Fruit fly (Drosophila melanogaster): ENCODE measurements around the gene CG13670.

The CG13670 gene

DNA sequence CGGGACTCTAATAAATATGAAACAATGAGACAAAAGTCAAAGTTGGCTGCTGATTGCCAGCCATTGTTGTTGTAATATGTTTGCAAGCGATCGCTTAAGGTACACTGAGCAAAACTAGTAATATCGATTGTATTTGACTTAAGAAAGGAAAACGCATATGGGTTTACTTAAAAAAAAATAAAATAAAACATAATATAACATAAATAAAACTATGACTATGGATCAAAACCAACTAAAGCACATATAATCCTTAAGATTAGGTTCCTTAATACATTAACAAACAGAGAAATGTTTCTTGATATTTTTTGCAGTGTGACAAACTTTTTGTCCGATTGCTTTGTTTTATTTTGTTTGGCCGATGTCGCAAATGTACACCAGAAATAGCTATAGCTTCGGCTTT is 13.0 kb downstream of the CG13670 start:
- TF ChIP-seq psq (optimal IDR thresholded peaks at IDR 0.05) (no peak), usp (GFP tag; optimal IDR thresholded peaks at IDR 0.05) (no peak), CG8478 (optimal IDR thresholded peaks at IDR 0.05) (no peak), Dll (optimal IDR thresholded peaks at IDR 0.05) (no peak), EcR (GFP tag; optimal IDR thresholded peaks at IDR 0.05) (no peak), pan (optimal IDR thresholded peaks at IDR 0.05) (no peak)

DNA sequence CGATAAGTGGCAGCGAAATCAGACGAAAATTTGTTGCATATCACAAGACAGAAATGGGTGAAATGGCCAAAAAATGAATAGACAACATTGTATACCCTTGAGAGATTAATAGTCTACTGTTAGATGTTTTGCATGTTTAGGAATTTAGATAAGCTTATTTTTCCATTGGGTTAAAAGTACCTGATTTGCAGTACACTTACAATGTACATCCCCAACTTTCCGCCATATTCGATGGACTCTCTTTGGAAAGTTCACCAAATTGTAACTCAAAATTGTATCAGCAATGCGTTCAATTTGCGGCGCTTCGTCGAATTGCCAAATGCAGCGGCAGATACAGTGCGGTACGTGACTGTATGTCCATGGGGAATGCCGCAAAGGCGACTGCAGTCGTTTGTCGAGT is 13.8 kb downstream of the CG13670 start:
- TF ChIP-seq psq (optimal IDR thresholded peaks at IDR 0.05) (no peak), CG8478 (optimal IDR thresholded peaks at IDR 0.05) (no peak), usp (GFP tag; optimal IDR thresholded peaks at IDR 0.05) (no peak)

DNA sequence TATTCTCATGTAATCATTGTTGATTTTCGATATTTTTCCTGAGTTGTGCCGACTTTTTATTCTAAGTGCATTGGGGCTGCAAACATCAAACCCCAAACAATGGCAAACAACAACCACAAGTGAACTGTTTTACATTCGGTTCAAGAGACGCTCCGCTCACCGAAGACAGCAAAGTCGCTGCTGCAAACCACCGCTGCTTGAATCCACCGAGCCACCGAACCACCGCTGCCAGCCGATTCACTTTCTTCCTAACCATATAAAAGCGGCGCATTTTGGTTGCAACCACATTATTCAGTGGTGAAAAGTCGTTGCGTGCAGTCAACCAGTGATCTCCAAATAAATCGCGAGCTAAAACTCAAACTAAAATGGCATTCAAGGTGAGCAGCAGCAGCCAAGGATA is 15.8 kb downstream of the CG13670 start, which contains the start of gene Cpr66Cb:
TSS of gene Cpr66Cb (plus strand) at position 301 of the 400 bp plus-strand sequence.
- no peak for TF ChIP-seq psq (optimal IDR thresholded peaks at IDR 0.05)
- TF ChIP-seq Dll (optimal IDR thresholded peaks at IDR 0.05), result no peak
- no peak for TF ChIP-seq usp (GFP tag; optimal IDR thresholded peaks at IDR 0.05)
- TF ChIP-seq pan (optimal IDR thresholded peaks at IDR 0.05), result no peak
- no peak for TF ChIP-seq CG8478 (optimal IDR thresholded peaks at IDR 0.05)
- TF ChIP-seq EcR (GFP tag; optimal IDR thresholded peaks at IDR 0.05), result no peak

DNA sequence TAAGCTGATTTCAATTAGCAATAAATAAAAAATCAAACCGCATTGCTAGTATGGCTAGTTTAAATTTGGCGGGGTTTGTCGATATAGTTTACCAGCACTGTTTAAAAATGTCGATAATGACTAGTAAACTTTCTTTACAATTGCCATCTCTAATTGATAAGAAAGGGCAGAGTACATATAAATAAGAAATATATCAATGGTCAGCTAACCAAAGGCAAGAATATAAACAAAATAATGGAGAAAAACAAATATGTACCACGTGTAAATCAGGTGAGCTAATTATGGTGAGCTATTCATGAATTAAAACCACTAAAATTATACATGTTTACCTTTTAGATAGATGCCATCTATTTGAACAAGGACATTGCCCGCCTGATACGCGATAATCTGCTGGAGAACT is 18.4 kb downstream of the CG13670 start, which contains the start of gene Pex2:
TSS of gene Pex2 (plus strand) at position 131 of the 400 bp plus-strand sequence.
- TF ChIP-seq usp (GFP tag; optimal IDR thresholded peaks at IDR 0.05), result no peak
- no peak for TF ChIP-seq Dll (optimal IDR thresholded peaks at IDR 0.05)
- TF ChIP-seq psq (optimal IDR thresholded peaks at IDR 0.05), result no peak
- no peak for TF ChIP-seq pan (optimal IDR thresholded peaks at IDR 0.05)
- TF ChIP-seq EcR (GFP tag; optimal IDR thresholded peaks at IDR 0.05), result no peak
- no peak for TF ChIP-seq CG8478 (optimal IDR thresholded peaks at IDR 0.05)

DNA sequence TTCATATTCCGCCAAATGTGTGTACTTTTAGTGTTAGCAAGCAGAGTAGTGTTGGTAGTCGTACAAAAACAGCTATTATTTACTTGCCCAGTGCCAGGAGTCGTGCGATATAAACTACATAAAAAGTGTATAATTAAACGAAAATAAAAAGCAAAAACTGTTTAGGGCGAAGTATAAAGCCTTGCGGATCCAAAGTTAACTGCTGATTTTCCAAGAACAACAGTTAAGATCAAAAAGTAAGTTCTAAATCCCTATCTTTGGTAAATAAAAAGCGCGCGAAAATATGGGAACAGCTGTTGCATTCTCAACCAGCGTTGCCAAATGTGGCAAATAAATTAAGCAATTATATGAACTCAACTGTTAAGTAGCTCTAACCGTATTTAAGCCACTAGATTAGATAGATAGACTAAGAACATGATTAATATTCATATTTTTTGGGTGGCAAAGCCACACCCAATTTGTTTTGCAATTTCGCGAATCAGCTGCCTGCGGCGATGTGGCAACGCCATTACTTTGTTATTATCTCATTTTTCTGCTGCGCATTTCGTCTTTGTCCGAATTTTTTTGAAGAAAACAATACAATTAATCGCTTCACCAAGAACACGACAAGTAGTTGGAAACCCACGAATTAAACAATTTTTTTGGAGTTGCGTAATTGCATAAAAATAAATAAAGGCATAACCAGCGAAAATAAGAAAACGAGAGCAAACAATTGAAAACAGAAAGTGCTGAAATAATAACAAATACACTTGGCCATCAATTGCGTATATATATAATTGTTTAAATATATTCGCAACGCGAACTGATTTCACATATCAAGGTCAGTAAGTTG is 19.9 kb downstream of the CG13670 start, which contains the start of the genes Prim1 and CG7083:
TSS of gene Prim1 (plus strand) at position 51 of the 832 bp plus-strand sequence.
TSS of gene CG7083 (plus strand) at position 522 of the 832 bp plus-strand sequence.
- TF ChIP-seq pan (optimal IDR thresholded peaks at IDR 0.05) (no peak), EcR (GFP tag; optimal IDR thresholded peaks at IDR 0.05) (no peak), psq (optimal IDR thresholded peaks at IDR 0.05) (no peak), CG8478 (optimal IDR thresholded peaks at IDR 0.05) (no peak), Dll (optimal IDR thresholded peaks at IDR 0.05) (no peak), usp (GFP tag; optimal IDR thresholded peaks at IDR 0.05) (no peak)

DNA sequence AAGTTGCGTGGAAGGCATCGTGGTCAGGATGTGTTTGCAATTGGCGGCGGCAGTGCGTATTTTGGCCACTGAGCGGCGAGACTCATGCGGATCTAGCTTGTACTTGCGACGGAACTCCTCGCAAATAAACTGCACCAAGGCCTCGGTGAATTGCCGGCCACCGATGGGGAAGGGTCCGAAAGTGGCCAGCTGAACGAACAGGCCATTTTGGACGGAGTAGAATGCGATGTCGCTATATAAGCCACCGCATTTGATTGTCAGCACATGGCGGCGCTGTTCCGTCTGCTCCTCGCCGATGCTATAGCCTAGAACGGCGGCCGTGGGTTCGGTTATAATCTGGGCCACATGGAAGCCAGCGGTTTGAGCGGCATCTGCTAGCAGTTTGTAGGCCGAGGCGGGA is 24.6 kb downstream of the CG13670 start:
- TF ChIP-seq EcR (GFP tag; optimal IDR thresholded peaks at IDR 0.05) (no peak), CG8478 (optimal IDR thresholded peaks at IDR 0.05) (no peak), pan (optimal IDR thresholded peaks at IDR 0.05) (no peak), usp (GFP tag; optimal IDR thresholded peaks at IDR 0.05) (no peak), Dll (optimal IDR thresholded peaks at IDR 0.05) (no peak), psq (optimal IDR thresholded peaks at IDR 0.05) (no peak)

DNA sequence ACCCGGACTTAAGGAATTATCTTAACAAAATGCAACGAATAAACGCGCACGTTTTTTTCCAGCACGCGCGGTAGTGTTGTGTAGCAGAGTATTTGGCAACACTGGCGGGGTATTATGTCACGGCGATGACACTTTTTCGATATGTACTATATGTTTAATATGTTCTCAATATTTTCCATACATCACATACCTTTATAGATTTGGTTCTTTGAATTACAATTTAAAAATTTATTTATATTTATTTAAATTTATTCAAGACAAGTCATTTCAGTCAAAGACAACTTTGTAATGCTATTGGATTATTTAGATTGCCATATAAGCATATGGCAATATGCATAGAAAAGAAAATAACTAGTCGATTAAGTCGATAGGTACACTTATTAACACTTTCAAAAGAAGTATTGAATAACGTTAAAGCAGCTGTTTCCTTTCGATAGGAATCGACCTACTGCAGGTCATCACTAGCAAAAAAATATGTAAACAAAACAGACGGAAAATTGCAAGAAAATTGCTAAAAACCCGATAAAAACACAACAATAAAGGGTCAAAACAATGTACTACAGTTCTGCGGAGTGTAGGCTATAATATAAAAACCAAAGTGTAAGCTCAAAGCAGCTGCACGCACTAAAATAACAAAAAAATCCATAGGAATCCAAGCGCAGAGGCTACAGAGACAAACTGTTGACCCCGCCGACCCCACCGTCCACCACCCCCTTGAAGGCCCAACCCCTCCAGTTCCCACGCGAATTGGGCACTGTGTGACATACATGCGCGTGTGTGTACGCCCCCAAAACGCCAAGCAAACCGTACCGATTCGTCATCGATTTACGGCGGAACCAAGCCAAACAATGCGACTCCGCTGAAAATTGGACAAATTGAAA is 25.8 kb downstream of the CG13670 start, which contains the start of the genes CG7182 and GAPcenA:
TSS of gene CG7182 (minus strand) at position 283 of the 881 bp plus-strand sequence.
TSS of gene GAPcenA (plus strand) at position 462 of the 881 bp plus-strand sequence.
- no peak for TF ChIP-seq Dll (optimal IDR thresholded peaks at IDR 0.05)
- no peak for TF ChIP-seq pan (optimal IDR thresholded peaks at IDR 0.05)
- TF ChIP-seq psq (optimal IDR thresholded peaks at IDR 0.05), result no peak
- no peak for TF ChIP-seq CG8478 (optimal IDR thresholded peaks at IDR 0.05)
- no peak for TF ChIP-seq usp (GFP tag; optimal IDR thresholded peaks at IDR 0.05)
- TF ChIP-seq EcR (GFP tag; optimal IDR thresholded peaks at IDR 0.05), result no peak

DNA sequence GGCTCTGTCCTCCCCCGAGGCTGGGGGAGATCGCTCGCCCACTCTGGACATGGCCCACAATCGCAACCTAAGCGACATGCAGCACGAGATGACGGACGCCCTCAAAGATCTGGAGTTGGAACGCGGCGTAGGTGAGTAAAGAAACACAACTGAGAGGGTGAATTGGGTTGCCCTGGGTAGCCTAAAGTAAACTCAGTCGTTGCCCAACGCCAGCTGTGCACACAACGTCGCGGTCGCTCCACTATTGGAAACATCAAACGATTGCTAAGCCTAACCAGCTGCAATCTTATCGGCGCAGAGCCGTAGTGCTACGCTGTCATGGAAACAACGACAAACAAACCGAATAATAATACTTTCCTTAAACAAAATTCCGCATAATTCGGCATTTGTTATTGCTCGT is 26.8 kb downstream of the CG13670 start:
- TF ChIP-seq pan (optimal IDR thresholded peaks at IDR 0.05) (no peak), EcR (GFP tag; optimal IDR thresholded peaks at IDR 0.05) (no peak), psq (optimal IDR thresholded peaks at IDR 0.05) (no peak), usp (GFP tag; optimal IDR thresholded peaks at IDR 0.05) (no peak), Dll (optimal IDR thresholded peaks at IDR 0.05) (no peak), CG8478 (optimal IDR thresholded peaks at IDR 0.05) (no peak)

DNA sequence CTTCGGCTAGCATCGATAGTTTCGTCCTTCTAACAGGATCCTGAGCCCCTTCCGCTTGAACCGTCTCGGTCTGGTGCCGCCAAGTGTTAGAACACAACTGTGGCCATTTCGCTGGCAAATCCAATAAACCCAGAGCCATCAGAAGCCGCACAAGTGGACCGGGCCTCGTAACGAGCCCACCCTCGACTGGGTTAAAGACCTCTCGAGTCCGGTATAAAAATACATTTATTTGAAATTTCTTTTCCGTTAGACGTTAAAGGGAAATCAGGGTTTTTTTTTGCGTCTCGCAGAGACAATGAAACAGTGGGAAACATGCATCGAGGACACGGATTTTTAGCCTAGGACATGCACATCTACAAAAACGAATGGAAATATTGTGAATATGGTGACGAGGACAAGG is 35.6 kb downstream of the CG13670 start, which contains the start of gene Culd:
TSS of gene Culd (minus strand) at position 101 of the 400 bp plus-strand sequence.
- no peak for TF ChIP-seq CG8478 (optimal IDR thresholded peaks at IDR 0.05)
- no peak for TF ChIP-seq psq (optimal IDR thresholded peaks at IDR 0.05)
- no peak for TF ChIP-seq Dll (optimal IDR thresholded peaks at IDR 0.05)
- TF ChIP-seq EcR (GFP tag; optimal IDR thresholded peaks at IDR 0.05), result no peak
- no peak for TF ChIP-seq usp (GFP tag; optimal IDR thresholded peaks at IDR 0.05)
- TF ChIP-seq pan (optimal IDR thresholded peaks at IDR 0.05), result no peak

DNA sequence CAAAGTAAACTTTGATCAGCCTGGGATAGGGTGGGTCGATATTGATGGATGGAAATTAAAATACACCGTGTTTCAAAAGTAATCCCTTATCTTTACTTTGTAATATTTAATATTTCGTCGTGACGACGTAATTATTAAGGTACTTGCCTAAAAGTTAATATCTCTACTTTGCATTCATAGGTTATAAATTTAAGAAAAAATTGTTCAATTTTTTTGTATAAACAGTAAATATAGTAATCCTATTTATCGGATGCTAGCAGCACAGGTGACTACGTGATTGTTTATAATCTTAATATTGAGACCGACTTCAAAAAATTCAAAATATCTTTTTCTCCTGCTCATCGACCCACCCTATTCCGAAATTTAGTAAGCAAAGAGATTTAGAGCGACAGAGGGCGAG is 37.6 kb downstream of the CG13670 start:
- TF ChIP-seq CG8478 (optimal IDR thresholded peaks at IDR 0.05) (no peak), Dll (optimal IDR thresholded peaks at IDR 0.05) (no peak), EcR (GFP tag; optimal IDR thresholded peaks at IDR 0.05) (no peak), usp (GFP tag; optimal IDR thresholded peaks at IDR 0.05) (no peak), psq (optimal IDR thresholded peaks at IDR 0.05) (no peak), pan (optimal IDR thresholded peaks at IDR 0.05) (no peak)

DNA sequence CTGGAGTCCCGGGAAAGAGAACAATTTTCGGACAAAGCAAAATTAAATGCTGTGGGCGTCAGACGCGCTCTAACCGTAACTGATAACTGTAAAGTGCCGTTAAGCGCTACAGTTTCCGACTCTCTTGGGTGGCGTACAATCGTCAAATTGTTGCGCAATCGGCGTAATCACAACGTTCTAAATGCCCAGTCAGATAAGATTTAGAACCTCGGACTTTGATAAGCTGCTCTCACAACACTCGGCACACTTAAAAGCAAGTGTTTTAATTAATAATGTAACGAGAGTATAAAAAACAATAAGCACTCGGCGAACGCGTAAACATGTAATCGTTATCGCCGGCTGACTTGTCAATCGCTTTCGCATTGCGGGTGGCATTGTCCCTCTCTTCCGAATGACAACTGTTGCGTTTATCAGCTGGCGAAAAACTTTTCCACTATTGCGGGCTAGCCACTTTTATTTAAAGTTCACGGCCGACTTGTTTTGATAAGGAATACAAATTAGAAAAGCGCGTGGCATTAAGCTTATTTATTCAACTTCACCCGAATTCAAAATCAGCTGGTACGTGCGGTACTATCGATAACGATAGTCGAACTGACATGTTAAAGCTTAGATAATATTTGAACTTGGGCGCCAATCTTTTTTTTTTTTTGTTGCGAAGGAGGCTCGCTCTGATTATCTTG is 38.4 kb downstream of the CG13670 start:
- TF ChIP-seq usp (GFP tag; optimal IDR thresholded peaks at IDR 0.05) (no peak), pan (optimal IDR thresholded peaks at IDR 0.05) (no peak), Dll (optimal IDR thresholded peaks at IDR 0.05) (no peak), CG8478 (optimal IDR thresholded peaks at IDR 0.05) (no peak), EcR (GFP tag; optimal IDR thresholded peaks at IDR 0.05) (no peak), psq (optimal IDR thresholded peaks at IDR 0.05) (no peak)
